Worm (Caenorhabditis elegans) whole organism, early embryonic: Measurements from ENCODE around the gene ceeh-1.
A peak's percentile ranks its signal among the peaks of the same experiment; 100 is the strongest.

Experiments used
- B0310.2 ChIP-seq: sonication (generic microtip); optimal IDR thresholded peaks from 2 replicates; lab custom pipeline; 2016; ENCODE audit warnings: mild to moderate bottlenecking, missing genetic modification characterization, missing compliant biosample characterization
- F13C5.2 ChIP-seq: sonication (generic microtip); optimal IDR thresholded peaks from 2 replicates; lab custom pipeline; 2017; ENCODE audit warnings: mild to moderate bottlenecking, missing genetic modification characterization, inconsistent platforms, missing compliant biosample characterization
- ama-1 ChIP-seq: fragments of 150-350 bp; optimal IDR thresholded peaks from 2 replicates; lab custom pipeline; 2014
- ceh-13 ChIP-seq: fragments of 200-800 bp; sonication (Bioruptor generic); optimal IDR thresholded peaks from 2 replicates; lab custom pipeline; 2018; ENCODE audit warnings: mild to moderate bottlenecking, missing genetic modification characterization, missing compliant biosample characterization
- ceh-36 ChIP-seq: sonication (generic microtip); optimal IDR thresholded peaks from 2 replicates; lab custom pipeline; 2016; ENCODE audit warnings: missing genetic modification characterization, inconsistent platforms, missing compliant biosample characterization
- flt-1 ChIP-seq: fragments of 200-800 bp; sonication (Bioruptor generic); IDR thresholded peaks from 2 replicates; pipeline ENCODE4 v1.3.6; 2022; ENCODE audit warnings: missing genetic modification characterization, missing compliant biosample characterization
- hmbx-1 ChIP-seq: sonication (generic microtip); optimal IDR thresholded peaks from 2 replicates; lab custom pipeline; 2016; ENCODE audit warnings: mild to moderate bottlenecking, missing genetic modification characterization, missing compliant biosample characterization
- hmg-4 ChIP-seq: fragments of 200-800 bp; sonication (Bioruptor generic); optimal IDR thresholded peaks from 2 replicates; lab custom pipeline; 2018; ENCODE audit warnings: mild to moderate bottlenecking, missing genetic modification characterization, missing compliant biosample characterization
- hnd-1 ChIP-seq: sonication (generic microtip); optimal IDR thresholded peaks from 2 replicates; lab custom pipeline; 2016; ENCODE audit warnings: missing genetic modification characterization, missing compliant biosample characterization
- pes-1 ChIP-seq: fragments of 200-800 bp; sonication (Bioruptor generic); IDR thresholded peaks from 2 replicates; pipeline ENCODE4 v1.3.6; 2022; ENCODE audit warnings: missing genetic modification reagents, missing genetic modification characterization, missing compliant biosample characterization
- scrt-1 ChIP-seq: fragments of 200-800 bp; sonication (Bioruptor generic); IDR thresholded peaks from 2 replicates; pipeline ENCODE4 v1.3.6; 2022; ENCODE audit warnings: missing genetic modification characterization, missing compliant biosample characterization
- sea-1 ChIP-seq: fragments of 200-800 bp; sonication (Bioruptor generic); conservative IDR thresholded peaks from 2 replicates; pipeline ENCODE4 v1.3.6; 2022; ENCODE audit warnings: missing genetic modification characterization, missing compliant biosample characterization
- tbx-11 ChIP-seq: fragments of 200-800 bp; sonication (Bioruptor generic); IDR thresholded peaks from 2 replicates; pipeline ENCODE4 v1.3.6; 2022; ENCODE audit warnings: missing genetic modification characterization, missing compliant biosample characterization

- no peak for TF ChIP-seq scrt-1
- no peak for TF ChIP-seq sea-1 (GFP tag; lab: Robert Waterston, UW)
- no peak for TF ChIP-seq ama-1 (lab: Kevin White, UChicago)
- TF ChIP-seq F13C5.2 (tag; lab: Kevin White, UChicago), result no peak
- no peak for TF ChIP-seq hmbx-1 (tag; lab: Kevin White, UChicago)
- TF ChIP-seq ceh-13 (GFP tag; lab: Kevin White, UChicago), result no peak
- no peak for TF ChIP-seq flt-1
- TF ChIP-seq hmg-4 (GFP tag; lab: Kevin White, UChicago), result peak; percentile 23
- TF ChIP-seq B0310.2, result no peak
- no peak for TF ChIP-seq ceh-36 (tag; lab: Kevin White, UChicago)
- TF ChIP-seq pes-1 (GFP tag; lab: Robert Waterston, UW), result no peak
- no peak for TF ChIP-seq hnd-1 (tag; lab: Kevin White, UChicago)
- TF ChIP-seq tbx-11 (GFP tag; lab: Robert Waterston, UW), result no peak
Measured at ce11 chrIII:843999-844398, 11.9 kb upstream of the ceeh-1 start.
